Fruit fly (Drosophila melanogaster) whole organism, embryonic: ENCODE measurements around the gene CG14695.
A peak's percentile ranks its signal among the peaks of the same experiment; 100 is the strongest.

Experiments
- Antp ChIP-seq: fragments of 200-800 bp; sonication (Bioruptor generic); optimal IDR thresholded peaks from 3 replicates; lab custom pipeline; 2016; ENCODE audit warnings: missing biosample characterization, missing genetic modification characterization
- Atf3 ChIP-seq: fragments of 200-800 bp; sonication (Bioruptor generic); optimal IDR thresholded peaks from 3 replicates; lab custom pipeline; 2016; ENCODE audit warnings: missing biosample characterization, missing genetic modification characterization
- BEAF-32 ChIP-seq: fragments of 200-800 bp; sonication (Bioruptor generic); optimal IDR thresholded peaks from 3 replicates; lab custom pipeline; 2017; ENCODE audit warnings: missing biosample characterization, missing genetic modification characterization, mild to moderate bottlenecking, moderate library complexity, missing genetic modification reagents
- CG13287 ChIP-seq: fragments of 200-800 bp; sonication (Bioruptor generic); IDR thresholded peaks from 2 replicates; pipeline ENCODE4 v1.3.6; 2022; ENCODE audit warnings: missing biosample characterization, missing genetic modification characterization; ENCODE audit not compliant: partially characterized antibody
- CG14710 ChIP-seq: fragments of 200-800 bp; sonication (Bioruptor generic); optimal IDR thresholded peaks from 3 replicates; lab custom pipeline; 2019; ENCODE audit warnings: missing biosample characterization, mild to moderate bottlenecking, missing genetic modification characterization, moderate library complexity
- CG15514 ChIP-seq: fragments of 200-800 bp; sonication (Bioruptor generic); optimal IDR thresholded peaks from 3 replicates; lab custom pipeline; 2017; ENCODE audit warnings: missing biosample characterization, missing genetic modification characterization, mild to moderate bottlenecking, moderate library complexity, missing genetic modification reagents
- CG15601 ChIP-seq: fragments of 200-800 bp; sonication (Bioruptor generic); optimal IDR thresholded peaks from 3 replicates; lab custom pipeline; 2019; ENCODE audit warnings: missing biosample characterization, mild to moderate bottlenecking, missing genetic modification characterization, moderate library complexity
- CG15696 ChIP-seq: fragments of 200-800 bp; sonication (Bioruptor generic); optimal IDR thresholded peaks from 2 replicates; lab custom pipeline; 2019; ENCODE audit warnings: missing biosample characterization, mild to moderate bottlenecking, missing genetic modification characterization, moderate library complexity
- CG17361 ChIP-seq: fragments of 200-800 bp; sonication (Bioruptor generic); IDR thresholded peaks from 3 replicates; pipeline ENCODE4 v1.3.6; 2022; ENCODE audit warnings: missing biosample characterization, missing genetic modification characterization
- CG17568 ChIP-seq: fragments of 200-800 bp; sonication (Bioruptor generic); optimal IDR thresholded peaks from 2 replicates; lab custom pipeline; 2018; ENCODE audit warnings: missing biosample characterization, mild to moderate bottlenecking, missing genetic modification characterization, moderate library complexity
- CG18262 ChIP-seq: fragments of 200-800 bp; optimal IDR thresholded peaks from 3 replicates; lab custom pipeline; 2019; ENCODE audit warnings: missing biosample characterization, mild to moderate bottlenecking, missing genetic modification characterization, moderate library complexity
- CG31224 ChIP-seq: fragments of 200-800 bp; sonication (Bioruptor generic); IDR thresholded peaks from 2 replicates; pipeline ENCODE4 v1.3.6; 2022; ENCODE audit warnings: missing biosample characterization, missing genetic modification characterization
- CG31441 ChIP-seq: fragments of 200-800 bp; sonication (Bioruptor generic); IDR thresholded peaks from 2 replicates; pipeline ENCODE4 v1.3.6; 2022; ENCODE audit warnings: missing biosample characterization, missing genetic modification characterization
- CG3281 ChIP-seq: fragments of 200-800 bp; sonication (Bioruptor generic); optimal IDR thresholded peaks from 3 replicates; lab custom pipeline; 2017; ENCODE audit warnings: missing biosample characterization, mild to moderate bottlenecking, missing genetic modification characterization
- CG34224 ChIP-seq: fragments of 200-800 bp; sonication (Bioruptor generic); IDR thresholded peaks from 3 replicates; pipeline ENCODE4 v1.3.6; 2022; ENCODE audit warnings: missing biosample characterization, missing genetic modification characterization; ENCODE audit not compliant: partially characterized antibody
- CG42726 ChIP-seq: fragments of 200-800 bp; sonication (Bioruptor generic); IDR thresholded peaks from 2 replicates; pipeline ENCODE4 v1.3.6; 2022; ENCODE audit warnings: missing biosample characterization, missing genetic modification characterization; ENCODE audit not compliant: partially characterized antibody
- CG4328 ChIP-seq: fragments of 200-800 bp; sonication (Bioruptor generic); optimal IDR thresholded peaks from 3 replicates; lab custom pipeline; 2017; ENCODE audit warnings: missing biosample characterization, missing genetic modification reagents, missing genetic modification characterization
- CG7987 ChIP-seq: fragments of 200-800 bp; sonication (Bioruptor generic); optimal IDR thresholded peaks from 2 replicates; lab custom pipeline; 2018; ENCODE audit warnings: missing biosample characterization, mild to moderate bottlenecking, missing genetic modification characterization, moderate library complexity
- CG8765 ChIP-seq: fragments of 200-800 bp; sonication (Bioruptor generic); IDR thresholded peaks from 2 replicates; pipeline ENCODE4 v1.3.6; 2022; ENCODE audit warnings: missing biosample characterization, missing genetic modification characterization
- CG9797 ChIP-seq: fragments of 200-800 bp; sonication (Bioruptor generic); optimal IDR thresholded peaks from 3 replicates; lab custom pipeline; 2018; ENCODE audit warnings: missing biosample characterization, mild to moderate bottlenecking, missing genetic modification characterization
- CTCF ChIP-seq: fragments of 200-800 bp; sonication (Bioruptor generic); optimal IDR thresholded peaks from 2 replicates; lab custom pipeline; 2017; ENCODE audit warnings: missing biosample characterization, mild to moderate bottlenecking, missing genetic modification characterization, moderate library complexity
- CrebB ChIP-seq: fragments of 200-800 bp; sonication (Bioruptor generic); optimal IDR thresholded peaks from 3 replicates; lab custom pipeline; 2018; ENCODE audit warnings: missing biosample characterization, mild to moderate bottlenecking, missing genetic modification characterization
- Ets97D ChIP-seq: fragments of 200-800 bp; sonication (Bioruptor generic); optimal IDR thresholded peaks from 3 replicates; lab custom pipeline; 2016; ENCODE audit warnings: missing biosample characterization, missing genetic modification characterization
- Fer1 ChIP-seq: fragments of 200-800 bp; sonication (Bioruptor generic); optimal IDR thresholded peaks from 2 replicates; lab custom pipeline; 2017; ENCODE audit warnings: missing biosample characterization, mild to moderate bottlenecking, missing genetic modification characterization
- HLH4C ChIP-seq: fragments of 200-800 bp; sonication (Bioruptor generic); IDR thresholded peaks from 3 replicates; pipeline ENCODE4 v1.3.6; 2022; ENCODE audit warnings: missing biosample characterization, missing genetic modification characterization; ENCODE audit not compliant: partially characterized antibody
- Lhr ChIP-seq: fragments of 200-800 bp; sonication (Bioruptor generic); optimal IDR thresholded peaks from 3 replicates; lab custom pipeline; 2017; ENCODE audit warnings: mild to moderate bottlenecking, missing biosample characterization, missing genetic modification reagents, missing genetic modification characterization
- Med ChIP-seq: fragments of 200-800 bp; sonication (Bioruptor generic); peaks from one replicate; lab custom pipeline; 2016; ENCODE audit warnings: missing biosample characterization, missing genetic modification characterization, mild to moderate bottlenecking, inconsistent platforms, moderate library complexity
- Nf-YB ChIP-seq: fragments of 200-800 bp; sonication (Bioruptor generic); optimal IDR thresholded peaks from 3 replicates; lab custom pipeline; 2019; ENCODE audit warnings: missing biosample characterization, mild to moderate bottlenecking, missing genetic modification characterization, moderate library complexity
- Nf-YC ChIP-seq: fragments of 200-800 bp; optimal IDR thresholded peaks from 3 replicates; lab custom pipeline; 2019; ENCODE audit warnings: missing biosample characterization, mild to moderate bottlenecking, missing genetic modification characterization, moderate library complexity
- Sry-δ ChIP-seq: fragments of 200-800 bp; sonication (Bioruptor generic); optimal IDR thresholded peaks from 2 replicates; lab custom pipeline; 2016; ENCODE audit warnings: missing biosample characterization, missing genetic modification characterization
- bbx ChIP-seq: fragments of 200-800 bp; sonication (Bioruptor generic); IDR thresholded peaks from 2 replicates; pipeline ENCODE4 v1.3.6; 2022; ENCODE audit warnings: missing biosample characterization, missing genetic modification characterization; ENCODE audit not compliant: partially characterized antibody
- chinmo ChIP-seq: fragments of 200-800 bp; sonication (Bioruptor generic); IDR thresholded peaks from 4 replicates; pipeline ENCODE4 v1.3.6; 2022; ENCODE audit warnings: missing biosample characterization, missing genetic modification characterization; ENCODE audit not compliant: partially characterized antibody
- crol ChIP-seq: fragments of 200-800 bp; sonication (Bioruptor generic); IDR thresholded peaks from 2 replicates; pipeline ENCODE4 v1.3.6; 2022; ENCODE audit warnings: missing biosample characterization, missing genetic modification characterization
- esg ChIP-seq: fragments of 200-800 bp; sonication (Bioruptor generic); conservative IDR thresholded peaks from 2 replicates; pipeline ENCODE4 v1.3.6; 2022; ENCODE audit warnings: missing biosample characterization, missing genetic modification characterization
- eyg ChIP-seq: fragments of 200-800 bp; sonication (Bioruptor generic); optimal IDR thresholded peaks from 3 replicates; lab custom pipeline; 2016; ENCODE audit warnings: missing biosample characterization, missing genetic modification characterization
- ftz-f1 ChIP-seq: fragments of 200-800 bp; sonication (Bioruptor generic); optimal IDR thresholded peaks from 2 replicates; lab custom pipeline; 2016; ENCODE audit warnings: missing biosample characterization, missing genetic modification characterization
- gfzf ChIP-seq: fragments of 200-800 bp; sonication (Bioruptor generic); optimal IDR thresholded peaks from 2 replicates; lab custom pipeline; 2016; ENCODE audit warnings: missing biosample characterization, mild to moderate bottlenecking, missing genetic modification characterization, moderate library complexity
- hb ChIP-seq: fragments of 200-800 bp; sonication (Bioruptor generic); IDR thresholded peaks from 3 replicates; pipeline ENCODE4 v1.3.6; 2022; ENCODE audit warnings: missing biosample characterization, missing genetic modification characterization; ENCODE audit not compliant: partially characterized antibody
- hkb ChIP-seq, 2 experiments: fragments of 200-800 bp in 1 of 2; fragments of >200 bp in 1 of 2; sonication (Bioruptor generic) in 1 of 2; IDR thresholded peaks in 1 of 2; optimal IDR thresholded peaks in 1 of 2; 2 replicates each; pipeline versions ENCODE4 v1.3.6 to Lab custom; 2017 to 2022; ENCODE audit warnings: missing biosample characterization in 1 of 2, missing genetic modification characterization in 1 of 2
- insv ChIP-seq, 2 experiments: fragments of 200-800 bp; sonication (Bioruptor generic); optimal IDR thresholded peaks; 3 replicates each; lab custom pipeline; 2016 to 2018; ENCODE audit warnings: missing biosample characterization in 2 of 2, missing genetic modification characterization in 2 of 2
- jing ChIP-seq: fragments of 200-800 bp; sonication (Bioruptor generic); optimal IDR thresholded peaks from 2 replicates; lab custom pipeline; 2018; ENCODE audit warnings: missing biosample characterization, mild to moderate bottlenecking, missing genetic modification characterization
- mirr ChIP-seq: fragments of 200-800 bp; sonication (Bioruptor generic); optimal IDR thresholded peaks from 3 replicates; lab custom pipeline; 2018; ENCODE audit warnings: missing biosample characterization, mild to moderate bottlenecking, missing genetic modification characterization
- nom ChIP-seq: fragments of 200-800 bp; sonication (Bioruptor generic); optimal IDR thresholded peaks from 2 replicates; lab custom pipeline; 2017; ENCODE audit warnings: missing biosample characterization, missing genetic modification characterization, mild to moderate bottlenecking, moderate library complexity, missing genetic modification reagents
- pzg ChIP-seq: fragments of 200-800 bp; sonication (Bioruptor generic); optimal IDR thresholded peaks from 3 replicates; lab custom pipeline; 2018; ENCODE audit warnings: missing biosample characterization, mild to moderate bottlenecking, missing genetic modification characterization, moderate library complexity
- so ChIP-seq: fragments of 200-800 bp; sonication (Bioruptor generic); IDR thresholded peaks from 3 replicates; pipeline ENCODE4 v1.3.6; 2022; ENCODE audit warnings: missing biosample characterization, missing genetic modification characterization
- ssp ChIP-seq: fragments of 200-800 bp; sonication (Bioruptor generic); IDR thresholded peaks from 2 replicates; pipeline ENCODE4 v1.3.6; 2022; ENCODE audit warnings: missing biosample characterization, missing genetic modification characterization
- vvl ChIP-seq: fragments of 200-800 bp; sonication (Bioruptor generic); IDR thresholded peaks from 2 replicates; pipeline ENCODE4 v1.3.6; 2022; ENCODE audit warnings: missing biosample characterization, missing genetic modification characterization
- zf30C ChIP-seq: fragments of 200-800 bp; sonication (Bioruptor generic); optimal IDR thresholded peaks from 3 replicates; lab custom pipeline; 2018; ENCODE audit warnings: missing biosample characterization, mild to moderate bottlenecking, missing genetic modification characterization

The CG14695 gene

DNA sequence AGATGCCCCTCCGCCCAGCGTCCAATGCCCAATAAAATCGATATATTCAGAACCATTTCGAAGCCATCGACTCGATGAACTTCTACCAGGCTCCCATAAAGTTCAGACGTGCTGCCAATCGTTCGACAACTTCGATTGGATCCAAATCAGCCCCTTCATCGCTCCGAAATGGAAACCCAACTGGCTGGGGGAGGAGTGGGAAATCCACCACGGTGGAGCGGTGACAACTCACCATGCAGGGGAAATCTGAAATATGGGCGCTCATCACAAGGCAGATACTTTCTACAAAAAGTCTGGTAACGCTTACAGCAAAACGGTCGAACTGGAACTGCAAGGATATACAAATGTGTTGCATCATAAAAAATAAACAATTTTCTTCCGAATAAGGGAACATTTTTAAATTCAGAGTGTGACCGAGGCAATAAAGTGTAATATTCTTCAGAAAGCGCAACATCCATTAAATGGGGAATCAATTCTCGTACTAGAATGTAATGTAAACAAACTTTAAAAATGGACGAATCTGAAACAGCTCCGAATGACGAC, 26.8 kb downstream of the CG14695 start, which contains the start of gene CG4565:
Gene CG4565 (plus strand): TSS at position 493 of the 543 bp plus-strand sequence.
- TF ChIP-seq Antp (GFP tag; lab: Kevin White, UChicago) (no peak), ftz-f1 (peak; percentile 54), CG17361 (GFP tag; lab: Robert Waterston, UW) (no peak), Ets97D (GFP tag; lab: Kevin White, UChicago) (peak; percentile 43), eyg (GFP tag; lab: Kevin White, UChicago) (no peak), insv (GFP tag; optimal IDR thresholded peaks at IDR 0.05; lab: Kevin White, UChicago) (peak in 1 of 2 experiments; percentile 19), CG7987 (GFP tag; lab: Kevin White, UChicago) (peak; percentile 31), CG15696 (tag; lab: Kevin White, UChicago) (no peak), BEAF-32 (GFP tag; lab: Kevin White, UChicago) (peak; percentile 41), CG14710 (tag; lab: Kevin White, UChicago) (peak; percentile 26), pzg (GFP tag; lab: Kevin White, UChicago) (peak; percentile 45), Nf-YC (peak; percentile 87), nom (GFP tag; lab: Kevin White, UChicago) (peak; percentile 9), CG17568 (GFP tag; lab: Kevin White, UChicago) (no peak), Atf3 (GFP tag; lab: Kevin White, UChicago) (no peak), CTCF (GFP tag; lab: Kevin White, UChicago) (peak; percentile 16), Nf-YB (GFP tag; lab: Kevin White, UChicago) (peak; percentile 79), CG15514 (GFP tag; lab: Kevin White, UChicago) (peak; percentile 87), ssp (GFP tag; lab: Robert Waterston, UW) (no peak), hkb (optimal IDR thresholded peaks at IDR 0.05; lab: Kevin White, UChicago) (no peak), hkb (GFP tag; IDR thresholded peaks at IDR 0.05; lab: Robert Waterston, UW) (0 out of 2 replicates have a peak, but pooled peaks have one; percentile 35), CG42726 (GFP tag; lab: Robert Waterston, UW) (0 out of 2 replicates have a peak, but pooled peaks have one; percentile 29), mirr (GFP tag; lab: Kevin White, UChicago) (peak; percentile 26), CrebB (tag; lab: Kevin White, UChicago) (peak; percentile 1), CG8765 (no peak), Fer1 (GFP tag; lab: Kevin White, UChicago) (peak; percentile 42), vvl (GFP tag; lab: Robert Waterston, UW) (peak; percentile 22; the same call in 1 of the 2 replicates), esg (no peak), crol (peak; percentile 63; the same call in 1 of the 2 replicates), zf30C (GFP tag; lab: Kevin White, UChicago) (peak; percentile 9), CG31441 (GFP tag; lab: Robert Waterston, UW) (no peak), CG34224 (peak; percentile 51; the same call in 1 of the 3 replicates), Lhr (GFP tag; lab: Kevin White, UChicago) (peak; percentile 93), so (GFP tag; lab: Robert Waterston, UW) (no peak), Sry-δ (GFP tag; lab: Kevin White, UChicago) (peak; percentile 54), hb (GFP tag; lab: Robert Waterston, UW) (0 out of 3 replicates have a peak, but pooled peaks have one; percentile 19), CG31224 (GFP tag; lab: Robert Waterston, UW) (peak; percentile 99), CG9797 (peak; percentile 34), jing (GFP tag; lab: Kevin White, UChicago) (no peak), CG15601 (tag; lab: Kevin White, UChicago) (no peak), CG18262 (tag; lab: Kevin White, UChicago) (no peak), HLH4C (peak; percentile 35; the same call in 1 of the 3 replicates), bbx (GFP tag; lab: Robert Waterston, UW) (peak; percentile 53), chinmo (GFP tag; lab: Robert Waterston, UW) (0 out of 4 replicates have a peak, but pooled peaks have one; percentile 54), Med (GFP tag; lab: Kevin White, UChicago) (peak; percentile 74), CG3281 (peak; percentile 8), CG4328 (GFP tag; lab: Kevin White, UChicago) (peak; percentile 28), CG13287 (GFP tag; lab: Robert Waterston, UW) (peak; percentile 45), gfzf (GFP tag; lab: Kevin White, UChicago) (peak; percentile 68)
